Worm (Caenorhabditis elegans) whole organism, L1 larva: ENCODE data around the gene Y116F11A.3.

Experiments used
- ceh-63 ChIP-seq: fragments of 200-800 bp; sonication (Bioruptor generic); optimal IDR thresholded peaks from 2 replicates; lab custom pipeline; 2018; ENCODE audit warnings: mild to moderate bottlenecking, missing genetic modification characterization, missing compliant biosample characterization
- ceh-82 ChIP-seq, 3 experiments: fragments of 150-350 bp in 1 of 3; sonication (generic microtip) in 2 of 3; optimal IDR thresholded peaks; 2 replicates each; lab custom pipeline; 2014 to 2017; ENCODE audit warnings: missing biosample characterization in 3 of 3, missing genetic modification characterization in 3 of 3
- ceh-88 ChIP-seq: fragments of 200-800 bp; sonication (Bioruptor generic); IDR thresholded peaks from 2 replicates; pipeline ENCODE4 v1.3.6; 2022; ENCODE audit warnings: missing genetic modification characterization, missing compliant biosample characterization
- ces-1 ChIP-seq: fragments of 150-350 bp; optimal IDR thresholded peaks from 2 replicates; lab custom pipeline; 2014; ENCODE audit warnings: missing biosample characterization, missing genetic modification reagents, missing genetic modification characterization
- dpl-1 ChIP-seq, 3 experiments: fragments of 150-350 bp in 2 of 3; sonication (generic microtip) in 1 of 3; optimal IDR thresholded peaks; 2 replicates each; lab custom pipeline; 2014 to 2017; ENCODE audit warnings: missing biosample characterization in 3 of 3, missing genetic modification characterization in 3 of 3, missing genetic modification reagents in 3 of 3
- dsc-1 ChIP-seq: sonication (generic microtip); optimal IDR thresholded peaks from 2 replicates; lab custom pipeline; 2016; ENCODE audit warnings: mild to moderate bottlenecking, missing genetic modification characterization, missing compliant biosample characterization
- egl-27 ChIP-seq, 2 experiments: fragments of 150-350 bp in 1 of 2; sonication (generic microtip); optimal IDR thresholded peaks; 3 replicates each; lab custom pipeline; 2017 to 2018; ENCODE audit warnings: missing biosample characterization in 2 of 2, missing genetic modification characterization in 2 of 2, missing genetic modification reagents in 2 of 2
- elt-2 ChIP-seq: sonication (generic microtip); optimal IDR thresholded peaks from 2 replicates; lab custom pipeline; 2016; ENCODE audit warnings: missing genetic modification characterization, mild to moderate bottlenecking, inconsistent platforms, missing compliant biosample characterization, missing genetic modification reagents
- elt-3 ChIP-seq, 6 experiments: fragments of 150-350 bp in 1 of 6; sonication (generic microtip); optimal IDR thresholded peaks; 2 replicates each; lab custom pipeline; 2017 to 2018; ENCODE audit warnings: missing biosample characterization in 6 of 6, missing genetic modification characterization in 6 of 6, inconsistent platforms in 1 of 6
- isw-1 ChIP-seq: fragments of 200-800 bp; sonication (Bioruptor generic); IDR thresholded peaks from 2 replicates; pipeline ENCODE4 v1.3.6; 2022; ENCODE audit warnings: missing genetic modification characterization, missing compliant biosample characterization
- lin-13 ChIP-seq: fragments of 150-350 bp; optimal IDR thresholded peaks from 2 replicates; lab custom pipeline; 2014; ENCODE audit warnings: missing biosample characterization, missing genetic modification reagents, missing genetic modification characterization
- lin-35 ChIP-seq, 2 experiments: fragments of 150-350 bp; optimal IDR thresholded peaks; 2 replicates each; lab custom pipeline; 2014; ENCODE audit warnings: missing biosample characterization in 2 of 2, missing genetic modification characterization in 2 of 2, missing genetic modification reagents in 2 of 2
- lir-3 ChIP-seq: sonication (generic microtip); optimal IDR thresholded peaks from 2 replicates; lab custom pipeline; 2016; ENCODE audit warnings: mild to moderate bottlenecking, missing genetic modification characterization, moderate library complexity, missing compliant biosample characterization; ENCODE audit not compliant: poor library complexity
- mdl-1 ChIP-seq, 2 experiments: fragments of 150-350 bp; optimal IDR thresholded peaks; 2 replicates each; lab custom pipeline; 2014 to 2017; ENCODE audit warnings: missing biosample characterization in 2 of 2, missing genetic modification characterization in 2 of 2, inconsistent platforms in 1 of 2
- mep-1 ChIP-seq: fragments of 150-350 bp; optimal IDR thresholded peaks from 2 replicates; lab custom pipeline; 2014; ENCODE audit warnings: missing biosample characterization, missing genetic modification characterization
- nhr-19 ChIP-seq: fragments of 200-800 bp; sonication (Bioruptor generic); conservative IDR thresholded peaks from 2 replicates; pipeline ENCODE4 v1.3.6; 2022; ENCODE audit warnings: missing genetic modification characterization, missing compliant biosample characterization
- nhr-71 ChIP-seq: sonication (generic microtip); optimal IDR thresholded peaks from 2 replicates; lab custom pipeline; 2016; ENCODE audit warnings: mild to moderate bottlenecking, missing genetic modification characterization, moderate library complexity, missing compliant biosample characterization
- nhr-85 ChIP-seq: sonication (generic microtip); peaks from one replicate; lab custom pipeline; 2016; ENCODE audit warnings: missing genetic modification characterization, inconsistent platforms, missing compliant biosample characterization
- tlp-1 ChIP-seq: fragments of 150-350 bp; optimal IDR thresholded peaks from 2 replicates; lab custom pipeline; 2014; ENCODE audit warnings: missing biosample characterization, missing genetic modification characterization
- unc-30 ChIP-seq: sonication (generic microtip); optimal IDR thresholded peaks from 2 replicates; lab custom pipeline; 2017; ENCODE audit warnings: missing biosample characterization, missing genetic modification characterization
- unc-86 ChIP-seq: sonication (generic microtip); optimal IDR thresholded peaks from 2 replicates; lab custom pipeline; 2016; ENCODE audit warnings: missing genetic modification characterization, missing compliant biosample characterization
- unc-98 ChIP-seq: fragments of 200-800 bp; sonication (Bioruptor generic); IDR thresholded peaks from 2 replicates; pipeline ENCODE4 v1.3.6; 2022; ENCODE audit warnings: missing genetic modification characterization, missing compliant biosample characterization
- xbp-1 ChIP-seq: sonication (generic microtip); optimal IDR thresholded peaks from 2 replicates; lab custom pipeline; 2016; ENCODE audit warnings: missing genetic modification characterization, missing compliant biosample characterization

Gene Y116F11A.3

DNA sequence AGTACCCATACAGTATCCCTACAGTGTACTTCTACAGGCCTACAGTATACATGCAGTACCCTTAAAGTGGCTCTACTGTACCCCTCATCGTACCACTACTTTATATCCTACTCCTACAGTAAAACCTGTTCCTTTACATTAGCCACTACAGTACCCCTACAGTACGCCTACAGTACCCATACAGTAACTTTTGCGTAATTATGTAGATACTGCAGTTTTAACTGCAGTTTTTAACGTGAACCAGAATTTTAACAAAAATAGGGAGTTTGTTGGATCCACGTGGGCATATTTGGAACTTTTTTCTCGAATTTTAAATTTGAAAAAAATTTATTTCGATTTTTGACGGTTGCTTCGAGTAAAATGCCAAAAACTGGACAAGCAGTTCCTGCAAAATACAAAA, 14.5 kb downstream of the Y116F11A.3 start, which contains the start of gene W04E12.4:
TSS of gene W04E12.4 (plus strand) at position 301 of the 400 bp plus-strand sequence.
- TF ChIP-seq nhr-71 (tag; lab: Kevin White, UChicago) (no peak), mep-1 (tag; lab: Kevin White, UChicago) (no peak), egl-27 (tag; optimal IDR thresholded peaks at IDR 0.05; lab: Kevin White, UChicago) (no peak), unc-30 (no peak)

DNA sequence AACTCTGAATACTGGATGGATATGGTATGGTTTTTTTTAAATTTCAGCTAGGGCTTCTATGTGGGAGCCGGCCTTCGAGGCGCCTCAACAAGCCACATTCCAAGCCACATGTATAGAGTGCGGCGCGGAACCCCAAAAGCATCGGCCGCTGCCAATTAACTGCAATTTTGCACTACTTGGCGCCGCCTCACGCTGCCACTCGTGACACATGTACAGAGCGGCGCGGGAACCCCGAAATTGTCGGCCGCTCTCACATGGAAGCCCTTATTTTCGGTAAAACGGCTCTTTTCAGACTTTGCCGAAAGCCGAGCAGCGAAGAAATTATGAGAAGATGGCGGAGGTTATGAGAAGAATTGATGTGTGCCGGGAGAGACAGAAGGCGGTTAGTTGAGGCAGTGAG, 15.0 kb downstream of the Y116F11A.3 start:
- TF ChIP-seq isw-1 (GFP tag; lab: Robert Waterston, UW) (no peak), elt-3 (tag; optimal IDR thresholded peaks at IDR 0.05; lab: Kevin White, UChicago) (no peak), lin-13 (GFP tag; lab: Kevin White, UChicago) (no peak), nhr-85 (tag; lab: Kevin White, UChicago) (peak; percentile 11)
- TF ChIP-seq, all 84 proteins: peak for 1

DNA sequence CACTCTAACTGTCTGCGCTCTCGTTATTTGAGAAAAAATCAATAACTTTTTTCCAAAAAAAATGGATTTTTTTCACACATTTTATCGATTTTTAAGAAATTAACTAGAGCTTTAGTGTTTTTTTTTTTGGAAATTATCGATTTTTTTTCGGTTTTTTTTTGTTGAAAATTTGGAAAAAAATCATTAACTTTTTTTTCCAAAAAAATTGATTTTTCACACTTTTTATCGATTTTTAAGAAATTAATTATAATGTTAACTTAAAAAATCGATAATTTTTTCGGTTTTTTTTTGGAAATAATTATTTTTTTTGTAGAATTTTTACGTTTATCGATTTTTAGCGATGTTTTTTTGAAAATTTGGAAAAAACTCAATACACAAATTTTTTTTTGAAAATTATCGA, 15.4 kb downstream of the Y116F11A.3 start:
- no peak for TF ChIP-seq tlp-1 (tag; lab: Kevin White, UChicago)
- TF ChIP-seq ceh-82 (tag; optimal IDR thresholded peaks at IDR 0.05; lab: Kevin White, UChicago), result no peak
- TF ChIP-seq, all 84 proteins: peak for 0

DNA sequence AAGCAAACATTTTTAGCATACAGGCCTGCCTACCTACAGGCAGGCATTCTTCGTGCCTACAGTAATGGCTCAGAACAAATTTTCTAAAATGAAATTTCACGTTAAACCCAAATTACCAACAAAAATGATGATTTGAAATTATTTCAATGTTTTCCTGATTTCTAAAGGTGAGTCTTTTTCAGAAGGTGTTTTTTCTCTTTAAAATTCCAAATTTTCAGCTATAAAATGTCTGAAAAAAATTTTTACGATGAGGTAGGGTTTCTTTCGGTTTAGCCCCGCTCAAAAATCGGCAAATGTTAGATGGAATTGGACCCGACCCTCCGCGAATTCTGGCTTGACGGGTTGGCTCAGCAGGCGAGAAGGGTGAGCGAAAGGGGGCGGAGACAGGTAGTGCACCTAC, 17.0 kb downstream of the Y116F11A.3 start, which contains the start of gene W04E12.5:
TSS of gene W04E12.5 (plus strand) at position 301 of the 400 bp plus-strand sequence.
- TF ChIP-seq unc-98 (GFP tag; lab: Robert Waterston, UW) (no peak), dpl-1 (GFP tag; optimal IDR thresholded peaks at IDR 0.05; lab: Kevin White, UChicago) (no peak)

ce11 chrV:19747144-19747543, 18.3 kb downstream of the Y116F11A.3 start:
- TF ChIP-seq mdl-1 (tag; optimal IDR thresholded peaks at IDR 0.05; lab: Kevin White, UChicago) (no peak), egl-27 (tag; optimal IDR thresholded peaks at IDR 0.05; lab: Kevin White, UChicago) (no peak), dsc-1 (tag; lab: Kevin White, UChicago) (no peak), ceh-88 (no peak), nhr-19 (GFP tag; lab: Robert Waterston, UW) (no peak), ces-1 (GFP tag; lab: Kevin White, UChicago) (no peak)

DNA sequence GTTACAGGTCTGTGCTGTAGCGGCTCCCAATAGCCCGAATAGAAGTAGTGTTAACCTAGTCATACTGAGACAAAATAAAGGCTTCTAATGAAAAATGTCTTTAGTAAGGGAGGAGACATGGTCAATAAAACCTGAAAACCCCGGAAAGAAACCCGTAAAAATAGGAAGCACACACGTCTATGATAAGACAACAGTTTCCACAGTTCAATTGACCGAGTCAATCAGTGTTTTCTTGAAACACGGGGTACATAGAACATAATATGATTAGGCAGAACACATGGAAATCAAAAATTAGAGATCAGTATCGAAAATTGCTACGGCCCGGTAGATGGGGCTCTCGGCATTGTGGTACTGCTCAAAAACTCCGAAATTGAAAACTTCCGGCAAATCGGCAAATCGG, 22.3 kb downstream of the Y116F11A.3 start, which contains the start of gene clec-49:
TSS of gene clec-49 (minus strand) at position 103 of the 400 bp plus-strand sequence.
- TF ChIP-seq ceh-63 (GFP tag; lab: Kevin White, UChicago) (no peak), elt-2 (peak; percentile 1)

ce11 chrV:19752879-19753278, 24.0 kb downstream of the Y116F11A.3 start:
- TF ChIP-seq nhr-71 (tag; lab: Kevin White, UChicago), result no peak
- TF ChIP-seq xbp-1 (tag; lab: Kevin White, UChicago), result no peak

DNA sequence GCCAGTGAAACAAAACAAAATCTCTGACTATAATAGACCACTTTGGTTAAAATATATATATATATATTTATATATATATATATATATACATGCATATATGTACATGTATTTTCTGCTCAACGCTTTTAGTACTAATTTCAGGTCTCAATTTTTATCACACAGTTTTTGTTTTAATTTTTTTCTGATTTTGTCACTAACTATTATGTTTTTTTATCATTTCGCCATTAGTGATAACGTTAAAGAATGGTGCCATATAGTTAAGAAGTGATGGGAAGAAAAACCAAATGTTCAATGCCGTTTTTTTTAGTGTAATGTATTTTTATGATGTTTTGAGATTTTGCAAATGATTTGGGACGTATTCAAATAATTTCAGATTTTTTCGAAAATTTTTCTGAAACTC, 25.5 kb downstream of the Y116F11A.3 start:
- TF ChIP-seq elt-2, result peak; percentile 37
- TF ChIP-seq lin-13 (GFP tag; lab: Kevin White, UChicago), result no peak

ce11 chrV:19755260-19755659, 26.4 kb downstream of the Y116F11A.3 start, which contains the start of gene clec-50:
Gene clec-50 (minus strand): TSS chrV:19755368.
- TF ChIP-seq elt-2 (peak; percentile 65), unc-86 (tag; lab: Kevin White, UChicago) (no peak), lin-35 (GFP tag; optimal IDR thresholded peaks at IDR 0.05; lab: Kevin White, UChicago) (peak in 1 of 2 experiments; percentile 28), lir-3 (tag; lab: Kevin White, UChicago) (no peak)
